Fruit fly (Drosophila melanogaster) whole organism, embryonic: ENCODE measurements around the gene pps.

Experiments used
- Atf3 ChIP-seq: fragments of 200-800 bp; sonication (Bioruptor generic); optimal IDR thresholded peaks from 3 replicates; lab custom pipeline; 2016; ENCODE audit warnings: missing biosample characterization, missing genetic modification characterization
- B-H2 ChIP-seq: fragments of 200-800 bp; sonication (Bioruptor generic); optimal IDR thresholded peaks from 2 replicates; lab custom pipeline; 2018; ENCODE audit warnings: missing biosample characterization, mild to moderate bottlenecking, missing genetic modification characterization
- Bgb ChIP-seq: fragments of 200-800 bp; sonication (Bioruptor generic); IDR thresholded peaks from 2 replicates; pipeline ENCODE4 v1.3.6; 2022; ENCODE audit warnings: missing biosample characterization, missing genetic modification characterization; ENCODE audit not compliant: partially characterized antibody
- Bteb2 ChIP-seq: fragments of 200-800 bp; sonication (Bioruptor generic); optimal IDR thresholded peaks from 2 replicates; lab custom pipeline; 2016; ENCODE audit warnings: missing biosample characterization, missing genetic modification characterization
- CG13287 ChIP-seq: fragments of 200-800 bp; sonication (Bioruptor generic); IDR thresholded peaks from 2 replicates; pipeline ENCODE4 v1.3.6; 2022; ENCODE audit warnings: missing biosample characterization, missing genetic modification characterization; ENCODE audit not compliant: partially characterized antibody
- CG13894 ChIP-seq: fragments of 200-800 bp; sonication (Bioruptor generic); optimal IDR thresholded peaks from 3 replicates; lab custom pipeline; 2018; ENCODE audit warnings: missing biosample characterization, mild to moderate bottlenecking, missing genetic modification characterization, moderate library complexity
- CG17612 ChIP-seq: fragments of 200-800 bp; sonication (Bioruptor generic); IDR thresholded peaks from 2 replicates; pipeline ENCODE4 v1.3.6; 2022; ENCODE audit warnings: missing biosample characterization, missing genetic modification characterization
- CG31441 ChIP-seq: fragments of 200-800 bp; sonication (Bioruptor generic); IDR thresholded peaks from 2 replicates; pipeline ENCODE4 v1.3.6; 2022; ENCODE audit warnings: missing biosample characterization, missing genetic modification characterization
- CG34224 ChIP-seq: fragments of 200-800 bp; sonication (Bioruptor generic); IDR thresholded peaks from 3 replicates; pipeline ENCODE4 v1.3.6; 2022; ENCODE audit warnings: missing biosample characterization, missing genetic modification characterization; ENCODE audit not compliant: partially characterized antibody
- CG34376 ChIP-seq: fragments of 200-800 bp; sonication (Bioruptor generic); optimal IDR thresholded peaks from 2 replicates; lab custom pipeline; 2018; ENCODE audit warnings: missing biosample characterization, mild to moderate bottlenecking, missing genetic modification characterization
- CG34422 ChIP-seq: fragments of 200-800 bp; sonication (Bioruptor generic); IDR thresholded peaks from 3 replicates; pipeline ENCODE4 v1.3.6; 2022; ENCODE audit warnings: missing biosample characterization, missing genetic modification characterization
- CG4328 ChIP-seq: fragments of 200-800 bp; sonication (Bioruptor generic); optimal IDR thresholded peaks from 3 replicates; lab custom pipeline; 2017; ENCODE audit warnings: missing biosample characterization, missing genetic modification reagents, missing genetic modification characterization
- CG4820 ChIP-seq: fragments of 200-800 bp; sonication (Bioruptor generic); optimal IDR thresholded peaks from 3 replicates; lab custom pipeline; 2016; ENCODE audit warnings: missing biosample characterization, missing genetic modification characterization
- CG7372 ChIP-seq: fragments of 200-800 bp; sonication (Bioruptor generic); IDR thresholded peaks from 2 replicates; pipeline ENCODE4 v1.3.6; 2022; ENCODE audit warnings: missing biosample characterization, missing genetic modification characterization
- CG8290 ChIP-seq, 3 experiments: fragments of 200-800 bp; sonication (Bioruptor generic); optimal IDR thresholded peaks; 2 replicates each; lab custom pipeline; 2016 to 2019; ENCODE audit warnings: missing biosample characterization in 3 of 3, missing genetic modification characterization in 3 of 3, mild to moderate bottlenecking in 2 of 3, moderate library complexity in 1 of 3
- CG9876 ChIP-seq: fragments of 200-800 bp; sonication (Bioruptor generic); optimal IDR thresholded peaks from 2 replicates; lab custom pipeline; 2016; ENCODE audit warnings: missing biosample characterization, missing genetic modification characterization
- Chrac-16 ChIP-seq: fragments of 200-800 bp; sonication (Bioruptor generic); optimal IDR thresholded peaks from 3 replicates; lab custom pipeline; 2016; ENCODE audit warnings: missing biosample characterization, missing genetic modification characterization
- Dbx ChIP-seq: fragments of 200-800 bp; sonication (Bioruptor generic); IDR thresholded peaks from 3 replicates; pipeline ENCODE4 v1.3.6; 2022; ENCODE audit warnings: missing biosample characterization, missing genetic modification characterization
- Deaf1 ChIP-seq: fragments of 200-800 bp; optimal IDR thresholded peaks from 3 replicates; lab custom pipeline; 2019; ENCODE audit warnings: missing biosample characterization, mild to moderate bottlenecking, missing genetic modification characterization, moderate library complexity
- Fer1 ChIP-seq: fragments of 200-800 bp; sonication (Bioruptor generic); optimal IDR thresholded peaks from 2 replicates; lab custom pipeline; 2017; ENCODE audit warnings: missing biosample characterization, mild to moderate bottlenecking, missing genetic modification characterization
- GATAe ChIP-seq: fragments of 200-800 bp; sonication (Bioruptor generic); conservative IDR thresholded peaks from 2 replicates; pipeline ENCODE4 v1.3.6; 2022; ENCODE audit warnings: missing biosample characterization, missing genetic modification characterization
- Gsc ChIP-seq: fragments of 200-800 bp; sonication (Bioruptor generic); IDR thresholded peaks from 2 replicates; pipeline ENCODE4 v1.3.6; 2022; ENCODE audit warnings: missing biosample characterization, missing genetic modification characterization
- Hr78 ChIP-seq, 2 experiments: fragments of 200-800 bp in 1 of 2; fragments of >200 bp in 1 of 2; sonication (Bioruptor generic) in 1 of 2; optimal IDR thresholded peaks; 2 replicates each; lab custom pipeline; 2017 to 2019; ENCODE audit warnings: missing biosample characterization in 2 of 2, missing genetic modification characterization in 2 of 2, mild to moderate bottlenecking in 1 of 2, moderate library complexity in 1 of 2
- Nf-YC ChIP-seq: fragments of 200-800 bp; optimal IDR thresholded peaks from 3 replicates; lab custom pipeline; 2019; ENCODE audit warnings: missing biosample characterization, mild to moderate bottlenecking, missing genetic modification characterization, moderate library complexity
- Scr ChIP-seq: fragments of 200-800 bp; sonication (Bioruptor generic); IDR thresholded peaks from 2 replicates; pipeline ENCODE4 v1.3.6; 2022; ENCODE audit warnings: missing biosample characterization, missing genetic modification characterization; ENCODE audit not compliant: partially characterized antibody
- Six4 ChIP-seq: fragments of 200-800 bp; sonication (Bioruptor generic); optimal IDR thresholded peaks from 2 replicates; lab custom pipeline; 2016; ENCODE audit warnings: missing biosample characterization, missing genetic modification characterization
- Taf1 ChIP-seq: fragments of 200-800 bp; sonication (Bioruptor generic); IDR thresholded peaks from 2 replicates; pipeline ENCODE4 v1.3.6; 2022; ENCODE audit warnings: missing biosample characterization, missing genetic modification characterization
- abd-A ChIP-seq: fragments of 200-800 bp; sonication (Bioruptor generic); optimal IDR thresholded peaks from 3 replicates; lab custom pipeline; 2019; ENCODE audit warnings: missing biosample characterization, mild to moderate bottlenecking, missing genetic modification characterization, moderate library complexity
- ara ChIP-seq: fragments of 200-800 bp; sonication (Bioruptor generic); IDR thresholded peaks from 2 replicates; pipeline ENCODE4 v1.3.6; 2022; ENCODE audit warnings: missing biosample characterization, missing genetic modification characterization
- bowl ChIP-seq: fragments of 200-800 bp; sonication (Bioruptor generic); IDR thresholded peaks from 2 replicates; pipeline ENCODE4 v1.3.6; 2022; ENCODE audit warnings: missing biosample characterization, missing genetic modification characterization
- cg ChIP-seq: fragments of 200-800 bp; sonication (Bioruptor generic); optimal IDR thresholded peaks from 3 replicates; lab custom pipeline; 2019; ENCODE audit warnings: missing biosample characterization, mild to moderate bottlenecking, missing genetic modification characterization, moderate library complexity
- chif ChIP-seq, 2 experiments: fragments of 200-800 bp; sonication (Bioruptor generic); optimal IDR thresholded peaks; 3 replicates each; lab custom pipeline; 2016; ENCODE audit warnings: missing biosample characterization in 2 of 2, missing genetic modification characterization in 2 of 2
- chinmo ChIP-seq: fragments of 200-800 bp; sonication (Bioruptor generic); IDR thresholded peaks from 4 replicates; pipeline ENCODE4 v1.3.6; 2022; ENCODE audit warnings: missing biosample characterization, missing genetic modification characterization; ENCODE audit not compliant: partially characterized antibody
- danr ChIP-seq: fragments of 200-800 bp; sonication (Bioruptor generic); IDR thresholded peaks from 2 replicates; pipeline ENCODE4 v1.3.6; 2022; ENCODE audit warnings: missing biosample characterization, missing genetic modification characterization
- exex ChIP-seq: fragments of 200-800 bp; sonication (Bioruptor generic); optimal IDR thresholded peaks from 4 replicates; lab custom pipeline; 2018; ENCODE audit warnings: missing biosample characterization, mild to moderate bottlenecking, missing genetic modification characterization, moderate library complexity
- fd102C ChIP-seq: fragments of 200-800 bp; sonication (Bioruptor generic); optimal IDR thresholded peaks from 2 replicates; lab custom pipeline; 2018; ENCODE audit warnings: missing biosample characterization, mild to moderate bottlenecking, missing genetic modification characterization, moderate library complexity
- ftz-f1 ChIP-seq: fragments of 200-800 bp; sonication (Bioruptor generic); optimal IDR thresholded peaks from 2 replicates; lab custom pipeline; 2016; ENCODE audit warnings: missing biosample characterization, missing genetic modification characterization
- gt ChIP-seq: fragments of 200-800 bp; sonication (Bioruptor generic); IDR thresholded peaks from 2 replicates; pipeline ENCODE4 v1.3.6; 2022; ENCODE audit warnings: missing biosample characterization, missing genetic modification characterization
- mirr ChIP-seq: fragments of 200-800 bp; sonication (Bioruptor generic); optimal IDR thresholded peaks from 3 replicates; lab custom pipeline; 2018; ENCODE audit warnings: missing biosample characterization, mild to moderate bottlenecking, missing genetic modification characterization
- pb ChIP-seq: fragments of 200-800 bp; sonication (Bioruptor generic); optimal IDR thresholded peaks from 3 replicates; lab custom pipeline; 2016; ENCODE audit warnings: missing biosample characterization, missing genetic modification characterization
- pho ChIP-seq: fragments of 200-800 bp; sonication (Bioruptor generic); optimal IDR thresholded peaks from 2 replicates; lab custom pipeline; 2016; ENCODE audit warnings: missing biosample characterization, missing genetic modification characterization
- pita ChIP-seq: fragments of 200-800 bp; sonication (Bioruptor generic); optimal IDR thresholded peaks from 2 replicates; lab custom pipeline; 2017; ENCODE audit warnings: missing biosample characterization, mild to moderate bottlenecking, missing genetic modification characterization
- sug ChIP-seq: fragments of 200-800 bp; optimal IDR thresholded peaks from 2 replicates; lab custom pipeline; 2019; ENCODE audit warnings: missing biosample characterization, mild to moderate bottlenecking, missing genetic modification characterization, moderate library complexity
- tna ChIP-seq: fragments of 200-800 bp; sonication (Bioruptor generic); IDR thresholded peaks from 2 replicates; pipeline ENCODE4 v1.3.6; 2022; ENCODE audit warnings: missing biosample characterization, missing genetic modification characterization; ENCODE audit not compliant: partially characterized antibody
- vvl ChIP-seq: fragments of 200-800 bp; sonication (Bioruptor generic); IDR thresholded peaks from 2 replicates; pipeline ENCODE4 v1.3.6; 2022; ENCODE audit warnings: missing biosample characterization, missing genetic modification characterization
- zfh2 ChIP-seq: fragments of 200-800 bp; sonication (Bioruptor generic); optimal IDR thresholded peaks from 2 replicates; lab custom pipeline; 2016; ENCODE audit warnings: missing biosample characterization, missing genetic modification characterization

pps gene

DNA sequence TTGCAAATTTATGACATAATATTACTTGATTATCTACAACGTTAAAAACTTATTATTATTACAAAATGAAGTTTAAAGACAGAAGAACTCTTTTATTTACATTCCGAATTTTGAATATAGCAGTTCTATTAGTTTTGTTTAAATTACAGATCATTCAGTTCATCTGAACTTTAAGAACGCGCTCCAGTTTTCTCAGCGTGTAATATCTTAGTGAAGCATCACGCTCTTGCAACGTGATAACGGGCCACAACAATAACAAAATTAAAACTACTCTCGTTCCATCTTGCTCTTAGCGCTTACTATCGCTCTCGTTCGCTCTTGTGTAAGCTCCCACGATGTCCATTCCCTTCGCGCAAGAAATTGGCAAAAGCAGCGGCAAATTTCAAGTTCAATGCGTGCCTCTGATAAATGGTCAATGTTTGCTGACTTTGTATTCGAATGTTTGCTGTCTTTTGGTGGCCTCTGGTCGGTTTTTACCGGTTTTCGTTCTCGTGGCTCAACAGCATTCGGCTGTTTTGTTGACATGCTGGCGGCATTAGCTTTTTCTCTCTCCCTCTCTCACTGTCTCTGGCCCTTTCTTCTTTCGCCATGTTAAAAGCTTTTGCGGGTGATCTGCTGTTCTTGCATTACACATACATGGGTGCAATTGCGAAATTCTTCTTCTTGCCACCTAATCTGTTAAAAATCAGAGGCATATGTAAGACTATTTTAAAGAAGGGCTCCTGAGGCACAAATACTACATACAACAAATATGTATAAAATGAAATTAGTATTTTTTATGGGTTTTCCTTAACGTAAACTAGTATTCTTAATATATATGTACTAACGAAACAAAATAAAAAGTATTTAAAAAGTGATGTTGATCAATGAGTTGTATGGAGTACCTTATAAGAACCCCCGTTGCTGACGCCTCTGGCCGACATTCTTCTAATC, 29.2 kb downstream of the pps start (continued):
- TF ChIP-seq Six4 (GFP tag; lab: Kevin White, UChicago) (no peak), pho (no peak), CG4820 (no peak), Gsc (GFP tag; lab: Robert Waterston, UW) (no peak), CG9876 (GFP tag; lab: Kevin White, UChicago) (no peak), Bteb2 (GFP tag; lab: Kevin White, UChicago) (no peak), pb (GFP tag; lab: Kevin White, UChicago) (no peak)

DNA sequence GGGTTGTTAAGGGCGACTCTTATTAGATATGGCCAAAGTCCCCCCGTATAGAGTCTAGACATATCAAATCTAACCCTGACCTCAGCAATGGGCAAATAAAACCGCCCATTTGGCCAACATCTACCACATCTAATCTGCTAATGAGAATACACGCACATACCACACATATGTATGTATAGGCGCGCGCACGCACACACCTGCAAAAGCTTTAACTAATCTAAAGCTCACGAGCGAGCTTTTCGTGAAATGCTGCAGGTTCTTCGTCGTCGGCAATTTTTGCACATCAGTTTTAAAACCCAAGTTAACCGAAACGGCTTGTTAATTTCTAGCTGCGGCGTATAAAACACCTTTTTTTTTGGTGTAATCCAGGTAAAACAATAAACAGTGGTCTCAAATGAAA, 30.1 kb downstream of the pps start:
- no peak for TF ChIP-seq Dbx (GFP tag; lab: Robert Waterston, UW)
- TF ChIP-seq zfh2 (GFP tag; lab: Kevin White, UChicago) = no peak
- peak; percentile 27 for TF ChIP-seq ftz-f1 (GFP tag; lab: Kevin White, UChicago)
- no peak for TF ChIP-seq Nf-YC (tag; lab: Kevin White, UChicago)
- no peak for TF ChIP-seq CG4328 (GFP tag; lab: Kevin White, UChicago)
- TF ChIP-seq bowl (GFP tag; lab: Robert Waterston, UW) = no peak
- TF ChIP-seq CG31441 (GFP tag; lab: Robert Waterston, UW) = no peak
- TF ChIP-seq cg = peak; percentile 68
- TF ChIP-seq GATAe = 0 out of 2 replicates have a peak, but pooled peaks have one; percentile 29
- TF ChIP-seq CG34224 = no peak; the same call in 2 of the 3 replicates
- TF ChIP-seq B-H2 (GFP tag; lab: Kevin White, UChicago) = peak; percentile 49
- no peak for TF ChIP-seq CG17612 (GFP tag; lab: Robert Waterston, UW)
- peak; percentile 60 for TF ChIP-seq Deaf1 (tag; lab: Kevin White, UChicago)
- TF ChIP-seq mirr (GFP tag; lab: Kevin White, UChicago) = peak; percentile 60
- TF ChIP-seq pita (GFP tag; lab: Kevin White, UChicago) = no peak
- no peak for TF ChIP-seq vvl (GFP tag; lab: Robert Waterston, UW)
- no peak for TF ChIP-seq ara
- peak; percentile 20 for TF ChIP-seq sug (tag; lab: Kevin White, UChicago)
- TF ChIP-seq tna (GFP tag; lab: Robert Waterston, UW) = 0 out of 2 replicates have a peak, but pooled peaks have one; percentile 37
- 0 out of 2 replicates have a peak, but pooled peaks have one; percentile 12 for TF ChIP-seq Scr (GFP tag; lab: Robert Waterston, UW)
- peak; percentile 63 for TF ChIP-seq CG34376 (GFP tag; lab: Kevin White, UChicago)
- TF ChIP-seq danr (GFP tag; lab: Robert Waterston, UW) = no peak
- no peak for TF ChIP-seq fd102C (GFP tag; lab: Kevin White, UChicago)
- TF ChIP-seq gt (GFP tag; lab: Robert Waterston, UW) = no peak
- TF ChIP-seq Taf1 = no peak
- no peak for TF ChIP-seq Gsc (GFP tag; lab: Robert Waterston, UW)
- TF ChIP-seq Fer1 = no peak
- TF ChIP-seq CG7372 (GFP tag; lab: Robert Waterston, UW) = no peak
- peak; percentile 20; the same call in 1 of the 2 replicates for TF ChIP-seq Bgb
- peak; percentile 19; the same call in 1 of the 3 replicates for TF ChIP-seq CG34422 (GFP tag; lab: Robert Waterston, UW)
- peak in 1 of 2 experiments; percentile 12 for TF ChIP-seq Hr78 (GFP tag; optimal IDR thresholded peaks at IDR 0.05; lab: Kevin White, UChicago)
- no peak for TF ChIP-seq Chrac-16 (GFP tag; lab: Kevin White, UChicago)
- TF ChIP-seq abd-A (tag; lab: Kevin White, UChicago) = peak; percentile 48
- peak; percentile 89; the same call in 3 of the 4 replicates for TF ChIP-seq chinmo
- TF ChIP-seq CG13287 (GFP tag; lab: Robert Waterston, UW) = peak; percentile 14; the same call in 1 of the 2 replicates
- TF ChIP-seq exex = peak; percentile 95
- TF ChIP-seq CG8290 (GFP tag; optimal IDR thresholded peaks at IDR 0.05; lab: Kevin White, UChicago) = no peak
- peak in 1 of 2 experiments; percentile 28 for TF ChIP-seq CG8290 (tag; optimal IDR thresholded peaks at IDR 0.05; lab: Kevin White, UChicago)
- no peak for TF ChIP-seq Atf3 (GFP tag; lab: Kevin White, UChicago)
- no peak for TF ChIP-seq chif (GFP tag; optimal IDR thresholded peaks at IDR 0.05; lab: Kevin White, UChicago)
- peak; percentile 30 for TF ChIP-seq CG13894 (tag; lab: Kevin White, UChicago)
